Worm (Caenorhabditis elegans): Measurements from ENCODE around the gene F44E7.4.

DNA sequence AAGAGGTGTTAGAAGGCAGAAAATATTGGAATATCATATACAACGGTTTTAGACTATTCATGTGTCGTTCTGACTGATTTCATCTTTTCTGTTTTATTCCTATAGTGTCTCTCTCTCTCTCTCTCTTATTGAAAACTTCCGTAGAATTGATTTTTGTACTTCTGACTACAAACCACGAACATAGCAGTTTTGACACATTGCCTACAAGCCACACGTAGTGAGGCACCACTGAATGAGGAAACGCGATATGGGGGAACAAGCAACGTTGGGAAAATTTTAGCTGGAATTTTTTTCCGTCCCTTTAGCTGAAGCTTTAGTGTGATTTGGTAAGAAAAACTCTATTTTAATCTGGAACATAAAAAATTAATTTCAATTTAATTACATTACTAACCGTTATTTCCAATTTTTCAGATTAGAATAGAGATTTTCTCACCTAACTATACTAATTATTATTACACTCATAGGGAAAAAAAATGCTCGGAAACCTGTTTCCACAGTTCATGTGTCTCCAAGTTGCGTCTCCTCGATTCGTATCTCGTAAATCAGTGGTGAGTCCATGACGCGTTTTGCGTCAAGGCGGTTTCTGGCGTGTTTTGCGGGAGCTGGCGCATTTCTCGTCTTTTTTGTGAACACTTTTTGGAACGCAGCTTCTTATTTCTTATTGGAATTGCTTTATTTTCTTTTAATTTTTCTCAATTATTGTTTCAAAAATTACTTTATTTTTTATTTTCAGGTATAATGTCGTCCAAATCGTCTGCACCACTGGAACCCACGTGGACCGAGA, 13.9 kb upstream of the F44E7.4 start, which contains the start of the genes nhr-142 and F44E7.9:
- TF ChIP-seq fos-1 (tag; optimal IDR thresholded peaks at IDR 0.05) (peak; percentile 75), vab-15 (tag; optimal IDR thresholded peaks at IDR 0.05) (peak; percentile 24), unc-62 (GFP tag; optimal IDR thresholded peaks at IDR 0.05) (no peak), lin-35 (GFP tag; optimal IDR thresholded peaks at IDR 0.05) (peak; percentile 81 to 86)

Data from whole organism, L1 larva.